Fruit fly (Drosophila melanogaster) whole organism, pupa: Measurements from ENCODE around the gene CG13127.

ENCODE experiments used
- CG15710 ChIP-seq: fragments of 200-800 bp; sonication (Bioruptor generic); optimal IDR thresholded peaks from 2 replicates; lab custom pipeline; 2018; ENCODE audit warnings: missing biosample characterization, mild to moderate bottlenecking, missing genetic modification characterization, moderate library complexity
- CG17806 ChIP-seq: fragments of 200-800 bp; sonication (Bioruptor generic); optimal IDR thresholded peaks from 2 replicates; lab custom pipeline; 2018; ENCODE audit warnings: missing biosample characterization, mild to moderate bottlenecking, missing genetic modification characterization, moderate library complexity
- CG32121 ChIP-seq: fragments of 200-800 bp; sonication (Bioruptor generic); IDR thresholded peaks from 2 replicates; pipeline ENCODE4 v1.3.6; 2022; ENCODE audit warnings: missing biosample characterization, missing genetic modification characterization
- CG34367 ChIP-seq: fragments of 200-800 bp; sonication (Bioruptor generic); optimal IDR thresholded peaks from 2 replicates; lab custom pipeline; 2018; ENCODE audit warnings: missing biosample characterization, mild to moderate bottlenecking, missing genetic modification characterization
- CG4496 ChIP-seq: fragments of 200-800 bp; sonication (Bioruptor generic); IDR thresholded peaks from 3 replicates; pipeline ENCODE4 v1.3.6; 2022; ENCODE audit warnings: missing biosample characterization, missing genetic modification characterization
- CG8301 ChIP-seq: fragments of 200-800 bp; sonication (Bioruptor generic); optimal IDR thresholded peaks from 2 replicates; lab custom pipeline; 2018; ENCODE audit warnings: missing biosample characterization, mild to moderate bottlenecking, missing genetic modification characterization
- CG9948 ChIP-seq: fragments of 200-800 bp; sonication (Bioruptor generic); optimal IDR thresholded peaks from 2 replicates; lab custom pipeline; 2018; ENCODE audit warnings: missing biosample characterization, mild to moderate bottlenecking, missing genetic modification characterization, moderate library complexity
- EcR ChIP-seq: fragments of 200-800 bp; sonication (Bioruptor generic); optimal IDR thresholded peaks from 3 replicates; lab custom pipeline; 2019; ENCODE audit warnings: missing biosample characterization, missing genetic modification characterization, mild to moderate bottlenecking, moderate library complexity, missing genetic modification reagents
- Pif1A ChIP-seq: fragments of 200-800 bp; sonication (Bioruptor generic); optimal IDR thresholded peaks from 3 replicates; lab custom pipeline; 2016; ENCODE audit warnings: missing biosample characterization, missing genetic modification characterization
- Snoo ChIP-seq: fragments of 200-800 bp; sonication (Bioruptor generic); optimal IDR thresholded peaks from 3 replicates; lab custom pipeline; 2017; ENCODE audit warnings: missing biosample characterization, mild to moderate bottlenecking, missing genetic modification characterization, inconsistent platforms

- TF ChIP-seq EcR (GFP tag; lab: Kevin White, UChicago) (no peak), CG34367 (no peak), CG17806 (tag; lab: Kevin White, UChicago) (no peak), CG15710 (tag; lab: Kevin White, UChicago) (no peak), CG32121 (no peak), CG4496 (GFP tag; lab: Robert Waterston, UW) (no peak), Snoo (tag; lab: Kevin White, UChicago) (no peak), CG9948 (tag; lab: Kevin White, UChicago) (no peak), Pif1A (no peak), CG8301 (tag; lab: Kevin White, UChicago) (no peak)
Observed at dm6 chr2L:10002408-10003358, 23.8 kb upstream of the CG13127 start, which contains the start of the genes CG31875 and SoYb.
